Fruit fly (Drosophila melanogaster) whole organism, embryonic: Measurements from ENCODE around the gene CG33923.

Experiments used
- Blimp-1 ChIP-seq: fragments of 200-800 bp; sonication (Bioruptor generic); optimal IDR thresholded peaks from 3 replicates; lab custom pipeline; 2018; ENCODE audit warnings: missing biosample characterization, missing genetic modification characterization, mild to moderate bottlenecking, moderate library complexity, missing genetic modification reagents
- C15 ChIP-seq: fragments of 200-800 bp; sonication (Bioruptor generic); IDR thresholded peaks from 3 replicates; pipeline ENCODE4 v1.3.6; 2022; ENCODE audit warnings: missing biosample characterization, missing genetic modification characterization
- CG1024 ChIP-seq: fragments of 200-800 bp; sonication (Bioruptor generic); IDR thresholded peaks from 2 replicates; pipeline ENCODE4 v1.3.6; 2022; ENCODE audit warnings: missing biosample characterization, missing genetic modification characterization
- CG11560 ChIP-seq: fragments of 200-800 bp; sonication (Bioruptor generic); IDR thresholded peaks from 3 replicates; pipeline ENCODE4 v1.3.6; 2022; ENCODE audit warnings: missing biosample characterization, missing genetic modification characterization
- CG11696 ChIP-seq: fragments of 200-800 bp; sonication (Bioruptor generic); IDR thresholded peaks from 2 replicates; pipeline ENCODE4 v1.3.6; 2022; ENCODE audit warnings: missing biosample characterization, missing genetic modification characterization
- CG12391 ChIP-seq: fragments of 200-800 bp; sonication (Bioruptor generic); optimal IDR thresholded peaks from 3 replicates; lab custom pipeline; 2018; ENCODE audit warnings: missing biosample characterization, mild to moderate bottlenecking, missing genetic modification characterization, moderate library complexity
- CG12769 ChIP-seq: fragments of 200-800 bp; sonication (Bioruptor generic); optimal IDR thresholded peaks from 2 replicates; lab custom pipeline; 2019; ENCODE audit warnings: missing biosample characterization, mild to moderate bottlenecking, missing genetic modification characterization, moderate library complexity
- CG15011 ChIP-seq: fragments of 200-800 bp; sonication (Bioruptor generic); optimal IDR thresholded peaks from 3 replicates; lab custom pipeline; 2018; ENCODE audit warnings: missing biosample characterization, mild to moderate bottlenecking, missing genetic modification characterization
- CG18764 ChIP-seq: fragments of 200-800 bp; sonication (Bioruptor generic); optimal IDR thresholded peaks from 3 replicates; lab custom pipeline; 2016; ENCODE audit warnings: missing biosample characterization, missing genetic modification characterization
- CG2678 ChIP-seq: fragments of 200-800 bp; sonication (Bioruptor generic); optimal IDR thresholded peaks from 3 replicates; lab custom pipeline; 2019; ENCODE audit warnings: missing biosample characterization, mild to moderate bottlenecking, missing genetic modification characterization, moderate library complexity
- CG30431 ChIP-seq: fragments of 200-800 bp; sonication (Bioruptor generic); optimal IDR thresholded peaks from 2 replicates; lab custom pipeline; 2017; ENCODE audit warnings: missing biosample characterization, missing genetic modification characterization
- CG6654 ChIP-seq: fragments of 200-800 bp; sonication (Bioruptor generic); optimal IDR thresholded peaks from 2 replicates; lab custom pipeline; 2017; ENCODE audit warnings: missing biosample characterization, mild to moderate bottlenecking, missing genetic modification characterization
- CG7745 ChIP-seq: fragments of 200-800 bp; sonication (Bioruptor generic); optimal IDR thresholded peaks from 2 replicates; lab custom pipeline; 2018; ENCODE audit warnings: missing biosample characterization, mild to moderate bottlenecking, missing genetic modification characterization, moderate library complexity
- CG7987 ChIP-seq: fragments of 200-800 bp; sonication (Bioruptor generic); optimal IDR thresholded peaks from 2 replicates; lab custom pipeline; 2018; ENCODE audit warnings: missing biosample characterization, mild to moderate bottlenecking, missing genetic modification characterization, moderate library complexity
- CG8388 ChIP-seq: fragments of 200-800 bp; sonication (Bioruptor generic); optimal IDR thresholded peaks from 2 replicates; lab custom pipeline; 2019; ENCODE audit warnings: missing biosample characterization, mild to moderate bottlenecking, missing genetic modification characterization, moderate library complexity
- CG9215 ChIP-seq: fragments of 200-800 bp; sonication (Bioruptor generic); IDR thresholded peaks from 2 replicates; pipeline ENCODE4 v1.3.6; 2022; ENCODE audit warnings: missing biosample characterization, missing genetic modification characterization
- D19A ChIP-seq: fragments of 200-800 bp; optimal IDR thresholded peaks from 3 replicates; lab custom pipeline; 2019; ENCODE audit warnings: missing biosample characterization, mild to moderate bottlenecking, missing genetic modification characterization, moderate library complexity
- D19B ChIP-seq: fragments of 200-800 bp; sonication (Bioruptor generic); optimal IDR thresholded peaks from 2 replicates; lab custom pipeline; 2017; ENCODE audit warnings: missing biosample characterization, mild to moderate bottlenecking, missing genetic modification characterization
- Fer1 ChIP-seq: fragments of 200-800 bp; sonication (Bioruptor generic); optimal IDR thresholded peaks from 2 replicates; lab custom pipeline; 2017; ENCODE audit warnings: missing biosample characterization, mild to moderate bottlenecking, missing genetic modification characterization
- Fer3 ChIP-seq: fragments of 200-800 bp; sonication (Bioruptor generic); optimal IDR thresholded peaks from 2 replicates; lab custom pipeline; 2018; ENCODE audit warnings: missing biosample characterization, mild to moderate bottlenecking, missing genetic modification characterization, moderate library complexity
- Jarid2 ChIP-seq: fragments of 200-800 bp; sonication (Bioruptor generic); optimal IDR thresholded peaks from 3 replicates; lab custom pipeline; 2017; ENCODE audit warnings: mild to moderate bottlenecking, missing biosample characterization, missing genetic modification reagents, missing genetic modification characterization
- NfI ChIP-seq: fragments of 200-800 bp; sonication (Bioruptor generic); optimal IDR thresholded peaks from 3 replicates; lab custom pipeline; 2018; ENCODE audit warnings: missing biosample characterization, mild to moderate bottlenecking, missing genetic modification characterization, moderate library complexity
- Optix ChIP-seq: fragments of 200-800 bp; sonication (Bioruptor generic); IDR thresholded peaks from 3 replicates; pipeline ENCODE4 v1.3.6; 2022; ENCODE audit warnings: missing biosample characterization, missing genetic modification characterization
- Xbp1 ChIP-seq: fragments of 200-800 bp; sonication (Bioruptor generic); optimal IDR thresholded peaks from 3 replicates; lab custom pipeline; 2016; ENCODE audit warnings: missing biosample characterization, mild to moderate bottlenecking, missing genetic modification characterization
- YL-1 ChIP-seq: fragments of 200-800 bp; sonication (Bioruptor generic); optimal IDR thresholded peaks from 3 replicates; lab custom pipeline; 2017; ENCODE audit warnings: missing biosample characterization, mild to moderate bottlenecking, missing genetic modification characterization
- abd-A ChIP-seq: fragments of 200-800 bp; sonication (Bioruptor generic); optimal IDR thresholded peaks from 3 replicates; lab custom pipeline; 2019; ENCODE audit warnings: missing biosample characterization, mild to moderate bottlenecking, missing genetic modification characterization, moderate library complexity
- ap ChIP-seq: fragments of 200-800 bp; sonication (Bioruptor generic); IDR thresholded peaks from 2 replicates; pipeline ENCODE4 v1.3.6; 2022; ENCODE audit warnings: missing biosample characterization, missing genetic modification characterization
- az2 ChIP-seq: fragments of 200-800 bp; sonication (Bioruptor generic); optimal IDR thresholded peaks from 3 replicates; lab custom pipeline; 2016; ENCODE audit warnings: missing biosample characterization, missing genetic modification characterization
- bcd ChIP-seq: fragments of 200-800 bp; sonication (Bioruptor generic); optimal IDR thresholded peaks from 2 replicates; lab custom pipeline; 2017; ENCODE audit warnings: missing biosample characterization, mild to moderate bottlenecking, missing genetic modification characterization
- chinmo ChIP-seq: fragments of 200-800 bp; sonication (Bioruptor generic); IDR thresholded peaks from 4 replicates; pipeline ENCODE4 v1.3.6; 2022; ENCODE audit warnings: missing biosample characterization, missing genetic modification characterization; ENCODE audit not compliant: partially characterized antibody
- ci ChIP-seq: fragments of 200-800 bp; sonication (Bioruptor generic); IDR thresholded peaks from 3 replicates; pipeline ENCODE4 v1.3.6; 2022; ENCODE audit warnings: missing biosample characterization, missing genetic modification characterization
- cwo ChIP-seq: fragments of 200-800 bp; sonication (Bioruptor generic); optimal IDR thresholded peaks from 3 replicates; lab custom pipeline; 2017; ENCODE audit warnings: missing biosample characterization, missing genetic modification characterization, mild to moderate bottlenecking, moderate library complexity, missing genetic modification reagents
- dmrt11E ChIP-seq: fragments of 200-800 bp; sonication (Bioruptor generic); optimal IDR thresholded peaks from 3 replicates; lab custom pipeline; 2018; ENCODE audit warnings: missing biosample characterization, mild to moderate bottlenecking, missing genetic modification characterization, moderate library complexity
- dysf ChIP-seq: fragments of 200-800 bp; sonication (Bioruptor generic); IDR thresholded peaks from 3 replicates; pipeline ENCODE4 v1.3.6; 2022; ENCODE audit warnings: missing biosample characterization, missing genetic modification characterization
- esg ChIP-seq: fragments of 200-800 bp; sonication (Bioruptor generic); conservative IDR thresholded peaks from 2 replicates; pipeline ENCODE4 v1.3.6; 2022; ENCODE audit warnings: missing biosample characterization, missing genetic modification characterization
- ewg ChIP-seq: fragments of 200-800 bp; sonication (Bioruptor generic); optimal IDR thresholded peaks from 3 replicates; lab custom pipeline; 2017; ENCODE audit warnings: mild to moderate bottlenecking, missing biosample characterization, missing genetic modification reagents, missing genetic modification characterization
- fd64A ChIP-seq: fragments of 200-800 bp; sonication (Bioruptor generic); optimal IDR thresholded peaks from 3 replicates; lab custom pipeline; 2018; ENCODE audit warnings: missing biosample characterization, mild to moderate bottlenecking, missing genetic modification characterization
- fd96Cb ChIP-seq: fragments of 200-800 bp; sonication (Bioruptor generic); optimal IDR thresholded peaks from 2 replicates; lab custom pipeline; 2018; ENCODE audit warnings: missing biosample characterization, mild to moderate bottlenecking, missing genetic modification characterization, moderate library complexity
- gem ChIP-seq: fragments of 200-800 bp; sonication (Bioruptor generic); optimal IDR thresholded peaks from 2 replicates; lab custom pipeline; 2019; ENCODE audit warnings: missing biosample characterization, mild to moderate bottlenecking, missing genetic modification characterization, moderate library complexity
- kah ChIP-seq: fragments of 200-800 bp; sonication (Bioruptor generic); optimal IDR thresholded peaks from 2 replicates; lab custom pipeline; 2018; ENCODE audit warnings: missing biosample characterization, mild to moderate bottlenecking, missing genetic modification characterization
- ken ChIP-seq: fragments of 200-800 bp; sonication (Bioruptor generic); IDR thresholded peaks from 3 replicates; pipeline ENCODE4 v1.3.6; 2022; ENCODE audit warnings: missing biosample characterization, missing genetic modification characterization
- kni ChIP-seq: fragments of 200-800 bp; sonication (Bioruptor generic); optimal IDR thresholded peaks from 3 replicates; lab custom pipeline; 2017; ENCODE audit warnings: mild to moderate bottlenecking, missing biosample characterization, missing genetic modification reagents, missing genetic modification characterization
- mld ChIP-seq: fragments of 200-800 bp; sonication (Bioruptor generic); IDR thresholded peaks from 3 replicates; pipeline ENCODE4 v1.3.6; 2022; ENCODE audit warnings: missing biosample characterization, missing genetic modification characterization; ENCODE audit not compliant: partially characterized antibody
- nmo ChIP-seq: fragments of 200-800 bp; sonication (Bioruptor generic); optimal IDR thresholded peaks from 2 replicates; lab custom pipeline; 2018; ENCODE audit warnings: missing biosample characterization, mild to moderate bottlenecking, missing genetic modification characterization, moderate library complexity
- pan ChIP-seq, 4 experiments: fragments of >200 bp in 3 of 4; fragments of 200-800 bp in 1 of 4; sonication (Bioruptor generic) in 1 of 4; optimal IDR thresholded peaks in 3 of 4; IDR thresholded peaks in 1 of 4; 2 replicates each; pipeline versions ENCODE4 v1.3.6 to Lab custom; 2017 to 2022; ENCODE audit warnings: missing biosample characterization in 2 of 4, missing genetic modification characterization in 2 of 4, mixed read lengths in 1 of 4
- tap ChIP-seq: fragments of 200-800 bp; optimal IDR thresholded peaks from 3 replicates; lab custom pipeline; 2019; ENCODE audit warnings: missing biosample characterization, mild to moderate bottlenecking, missing genetic modification characterization, moderate library complexity
- toy ChIP-seq: fragments of 200-800 bp; sonication (Bioruptor generic); IDR thresholded peaks from 2 replicates; pipeline ENCODE4 v1.3.6; 2022; ENCODE audit warnings: missing biosample characterization, missing genetic modification characterization
- unpg ChIP-seq: fragments of 200-800 bp; sonication (Bioruptor generic); optimal IDR thresholded peaks from 3 replicates; lab custom pipeline; 2018; ENCODE audit warnings: missing biosample characterization, mild to moderate bottlenecking, missing genetic modification characterization, moderate library complexity
- vvl ChIP-seq: fragments of 200-800 bp; sonication (Bioruptor generic); IDR thresholded peaks from 2 replicates; pipeline ENCODE4 v1.3.6; 2022; ENCODE audit warnings: missing biosample characterization, missing genetic modification characterization

CG33923 gene

DNA sequence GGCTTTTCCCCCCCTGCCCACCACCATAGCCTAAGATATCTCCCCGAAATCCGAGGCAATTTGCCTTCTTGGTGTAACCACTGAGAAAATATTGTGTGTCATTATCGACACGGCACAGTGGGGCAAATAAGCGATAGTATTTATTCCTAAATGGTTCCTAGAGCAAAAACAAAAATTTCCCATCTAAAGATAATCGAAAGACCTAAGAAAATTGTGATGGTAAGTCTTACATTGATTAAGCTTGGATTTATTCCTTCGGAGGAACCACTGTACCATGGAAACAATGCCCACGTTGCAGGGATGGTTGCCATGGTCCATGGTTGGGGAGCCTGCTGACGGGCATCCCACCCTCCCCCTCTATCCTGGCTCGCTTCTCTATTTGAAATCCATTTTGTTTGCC, 25.5 kb downstream of the CG33923 start (continued):
- peak; percentile 29 for TF ChIP-seq Fer3
- peak; percentile 23 for TF ChIP-seq abd-A (tag; lab: Kevin White, UChicago)
- TF ChIP-seq vvl = peak; percentile 57
- no peak for TF ChIP-seq toy
- TF ChIP-seq fd96Cb = no peak
- 0 out of 3 replicates have a peak, but pooled peaks have one; percentile 58 for TF ChIP-seq ci (GFP tag; lab: Robert Waterston, UW)
- no peak for TF ChIP-seq CG1024
- TF ChIP-seq D19A = peak; percentile 12
- no peak for TF ChIP-seq pan (optimal IDR thresholded peaks at IDR 0.05; lab: Kevin White, UChicago)
- peak in 1 of 2 experiments; percentile 64 for TF ChIP-seq pan (GFP tag; optimal IDR thresholded peaks at IDR 0.05 in 1 of 2, IDR thresholded peaks at IDR 0.05 in 1 of 2)
- peak; percentile 44; the same call in 1 of the 3 replicates for TF ChIP-seq dysf (GFP tag; lab: Robert Waterston, UW)
- TF ChIP-seq CG12769 = peak; percentile 29
- peak; percentile 22 for TF ChIP-seq CG12391 (tag; lab: Kevin White, UChicago)
- TF ChIP-seq CG30431 = peak; percentile 8
- TF ChIP-seq CG9215 = no peak; the same call in 1 of the 2 replicates
- no peak for TF ChIP-seq chinmo
- no peak for TF ChIP-seq kah (GFP tag; lab: Kevin White, UChicago)
- TF ChIP-seq CG11696 (GFP tag; lab: Robert Waterston, UW) = no peak
- peak; percentile 0 for TF ChIP-seq nmo (GFP tag; lab: Kevin White, UChicago)
- TF ChIP-seq CG8388 (GFP tag; lab: Kevin White, UChicago) = peak; percentile 14
- peak; percentile 18 for TF ChIP-seq tap
- TF ChIP-seq gem (tag; lab: Kevin White, UChicago) = peak; percentile 54
- TF ChIP-seq CG6654 (GFP tag; lab: Kevin White, UChicago) = no peak
- no peak for TF ChIP-seq YL-1
- peak; percentile 28 for TF ChIP-seq Fer1 (GFP tag; lab: Kevin White, UChicago)
- TF ChIP-seq D19B (GFP tag; lab: Kevin White, UChicago) = no peak
- no peak for TF ChIP-seq ewg (GFP tag; lab: Kevin White, UChicago)
- TF ChIP-seq Optix (GFP tag; lab: Robert Waterston, UW) = peak; percentile 55; the same call in 2 of the 3 replicates
- no peak for TF ChIP-seq CG11560
- TF ChIP-seq dmrt11E (tag; lab: Kevin White, UChicago) = no peak
- no peak for TF ChIP-seq Jarid2 (GFP tag; lab: Kevin White, UChicago)
- TF ChIP-seq CG7987 (GFP tag; lab: Kevin White, UChicago) = no peak
- TF ChIP-seq C15 (GFP tag; lab: Robert Waterston, UW) = no peak
- TF ChIP-seq Xbp1 (GFP tag; lab: Kevin White, UChicago) = peak; percentile 45
- no peak for TF ChIP-seq kni
- no peak for TF ChIP-seq mld (GFP tag; lab: Robert Waterston, UW)
- TF ChIP-seq ap = 0 out of 2 replicates have a peak, but pooled peaks have one; percentile 32
- TF ChIP-seq fd64A (GFP tag; lab: Kevin White, UChicago) = no peak
- TF ChIP-seq esg (GFP tag; lab: Robert Waterston, UW) = no peak
- TF ChIP-seq CG15011 (GFP tag; lab: Kevin White, UChicago) = no peak
- peak; percentile 16 for TF ChIP-seq NfI
- TF ChIP-seq CG2678 = peak; percentile 55
- TF ChIP-seq Blimp-1 (GFP tag; lab: Kevin White, UChicago) = peak; percentile 49
- TF ChIP-seq cwo (GFP tag; lab: Kevin White, UChicago) = peak; percentile 10
- TF ChIP-seq bcd = peak; percentile 23
- TF ChIP-seq unpg (GFP tag; lab: Kevin White, UChicago) = peak; percentile 50
- no peak for TF ChIP-seq CG18764 (GFP tag; lab: Kevin White, UChicago)
- peak; percentile 15 for TF ChIP-seq az2 (GFP tag; lab: Kevin White, UChicago)
- no peak for TF ChIP-seq CG7745 (tag; lab: Kevin White, UChicago)
- peak; percentile 22; the same call in 1 of the 3 replicates for TF ChIP-seq ken (GFP tag; lab: Robert Waterston, UW)
